Worm (Caenorhabditis elegans) whole organism, L4 larva: ENCODE measurements around the gene arl-1.

ENCODE experiments used
- D1046.2 ChIP-seq: fragments of 200-800 bp; sonication (Bioruptor generic); IDR thresholded peaks from 2 replicates; pipeline ENCODE4 v1.3.6; 2022; ENCODE audit warnings: missing genetic modification characterization, missing compliant biosample characterization
- F10B5.3 ChIP-seq: sonication (generic microtip); optimal IDR thresholded peaks from 2 replicates; lab custom pipeline; 2016; ENCODE audit warnings: mild to moderate bottlenecking, missing genetic modification characterization, missing compliant biosample characterization
- F26F4.8 ChIP-seq: fragments of 200-800 bp; sonication (Bioruptor generic); conservative IDR thresholded peaks from 2 replicates; pipeline ENCODE4 v1.3.6; 2022; ENCODE audit warnings: missing genetic modification characterization, missing compliant biosample characterization
- F37D6.2 ChIP-seq: sonication (generic microtip); optimal IDR thresholded peaks from 2 replicates; lab custom pipeline; 2016; ENCODE audit warnings: mild to moderate bottlenecking, missing genetic modification characterization, missing compliant biosample characterization
- F44E2.7 ChIP-seq: fragments of 200-800 bp; sonication (Bioruptor generic); IDR thresholded peaks from 2 replicates; pipeline ENCODE4 v2.1.2; 2022; ENCODE audit warnings: missing genetic modification characterization, missing compliant biosample characterization
- F49E8.2 ChIP-seq: sonication (generic microtip); optimal IDR thresholded peaks from 2 replicates; lab custom pipeline; 2016; ENCODE audit warnings: missing compliant biosample characterization, mild to moderate bottlenecking, missing genetic modification characterization, borderline replicate concordance
- R02D3.7 ChIP-seq: fragments of 150-350 bp; sonication (generic microtip); optimal IDR thresholded peaks from 3 replicates; lab custom pipeline; 2014; ENCODE audit warnings: missing biosample characterization, missing genetic modification characterization
- Y48G9A.11 ChIP-seq: fragments of 200-800 bp; sonication (Bioruptor generic); IDR thresholded peaks from 2 replicates; pipeline ENCODE4 v1.3.6; 2022; ENCODE audit warnings: missing genetic modification reagents, missing genetic modification characterization, missing compliant biosample characterization
- ZK337.2 ChIP-seq: fragments of 200-800 bp; sonication (Bioruptor generic); IDR thresholded peaks from 2 replicates; pipeline ENCODE4 v1.3.6; 2022; ENCODE audit warnings: missing genetic modification reagents, missing genetic modification characterization, missing compliant biosample characterization
- aly-2 ChIP-seq: sonication (generic microtip); optimal IDR thresholded peaks from 2 replicates; lab custom pipeline; 2018; ENCODE audit warnings: missing biosample characterization, missing genetic modification characterization
- arid-1 ChIP-seq: fragments of 200-800 bp; sonication (Bioruptor generic); conservative IDR thresholded peaks from 2 replicates; pipeline ENCODE4 v1.3.6; 2022; ENCODE audit warnings: missing genetic modification reagents, missing genetic modification characterization, missing compliant biosample characterization
- attf-4 ChIP-seq: sonication (generic microtip); optimal IDR thresholded peaks from 3 replicates; lab custom pipeline; 2017; ENCODE audit warnings: missing biosample characterization, missing genetic modification characterization
- ceh-28 ChIP-seq: fragments of 150-350 bp; optimal IDR thresholded peaks from 2 replicates; lab custom pipeline; 2014; ENCODE audit warnings: missing biosample characterization, missing genetic modification reagents, missing genetic modification characterization
- ceh-44 ChIP-seq: fragments of 200-800 bp; sonication (Bioruptor generic); IDR thresholded peaks from 2 replicates; pipeline ENCODE4 v1.3.6; 2022; ENCODE audit warnings: missing genetic modification reagents, missing genetic modification characterization, missing compliant biosample characterization
- ces-1 ChIP-seq: fragments of 150-350 bp; sonication (generic microtip); optimal IDR thresholded peaks from 4 replicates; lab custom pipeline; 2014; ENCODE audit warnings: missing biosample characterization, missing genetic modification reagents, missing genetic modification characterization
- ctbp-1 ChIP-seq: fragments of 200-800 bp; sonication (Bioruptor generic); IDR thresholded peaks from 2 replicates; pipeline ENCODE4 v1.3.6; 2022; ENCODE audit warnings: missing genetic modification reagents, missing genetic modification characterization, missing compliant biosample characterization
- daf-12 ChIP-seq: fragments of 150-350 bp; optimal IDR thresholded peaks from 2 replicates; lab custom pipeline; 2014; ENCODE audit warnings: missing biosample characterization, missing genetic modification reagents, missing genetic modification characterization
- daf-19 ChIP-seq: fragments of 200-800 bp; sonication (Bioruptor generic); conservative IDR thresholded peaks from 2 replicates; pipeline ENCODE4 v1.3.6; 2022; ENCODE audit warnings: missing genetic modification characterization, missing compliant biosample characterization
- daf-8 ChIP-seq: fragments of 200-800 bp; sonication (Bioruptor generic); IDR thresholded peaks from 2 replicates; pipeline ENCODE4 v1.3.6; 2022; ENCODE audit warnings: missing genetic modification characterization, missing compliant biosample characterization
- dmd-9 ChIP-seq: fragments of 200-800 bp; sonication (Bioruptor generic); IDR thresholded peaks from 2 replicates; pipeline ENCODE4 v1.3.6; 2022; ENCODE audit warnings: missing genetic modification reagents, missing genetic modification characterization, missing compliant biosample characterization
- dpl-1 ChIP-seq: fragments of 150-350 bp; optimal IDR thresholded peaks from 2 replicates; lab custom pipeline; 2014; ENCODE audit warnings: missing biosample characterization, missing genetic modification reagents, missing genetic modification characterization
- egl-27 ChIP-seq: sonication (generic microtip); optimal IDR thresholded peaks from 3 replicates; lab custom pipeline; 2017; ENCODE audit warnings: missing biosample characterization, missing genetic modification reagents, missing genetic modification characterization
- egl-43 ChIP-seq: fragments of 200-800 bp; sonication (Bioruptor generic); IDR thresholded peaks from 2 replicates; pipeline ENCODE4 v1.3.6; 2022; ENCODE audit warnings: missing genetic modification reagents, missing genetic modification characterization, missing compliant biosample characterization
- fos-1 ChIP-seq: fragments of 150-350 bp; optimal IDR thresholded peaks from 2 replicates; lab custom pipeline; 2014; ENCODE audit warnings: missing biosample characterization, missing genetic modification characterization
- hlh-30 ChIP-seq: sonication (generic microtip); optimal IDR thresholded peaks from 2 replicates; lab custom pipeline; 2017; ENCODE audit warnings: antibody characterized with exemption, mild to moderate bottlenecking, missing genetic modification characterization, missing compliant biosample characterization; ENCODE audit not compliant: insufficient read depth
- hmg-1.1 ChIP-seq: fragments of 200-800 bp; sonication (Bioruptor generic); IDR thresholded peaks from 2 replicates; pipeline ENCODE4 v1.3.6; 2022; ENCODE audit warnings: missing genetic modification reagents, missing genetic modification characterization, missing compliant biosample characterization
- lim-7 ChIP-seq: fragments of 200-800 bp; sonication (Bioruptor generic); IDR thresholded peaks from 2 replicates; pipeline ENCODE4 v1.3.6; 2022; ENCODE audit warnings: missing genetic modification characterization, missing compliant biosample characterization
- lin-15B ChIP-seq: fragments of 150-350 bp; sonication (generic microtip); optimal IDR thresholded peaks from 3 replicates; lab custom pipeline; 2014; ENCODE audit warnings: missing biosample characterization, missing genetic modification characterization
- lin-29 ChIP-seq: fragments of 200-800 bp; sonication (Bioruptor generic); IDR thresholded peaks from 2 replicates; pipeline ENCODE4 v1.3.6; 2022; ENCODE audit warnings: missing genetic modification reagents, missing genetic modification characterization, missing compliant biosample characterization
- lsy-2 ChIP-seq, 2 experiments: fragments of 150-350 bp in 1 of 2; sonication (generic microtip) in 1 of 2; optimal IDR thresholded peaks; 2 replicates each; lab custom pipeline; 2014 to 2017; ENCODE audit warnings: missing biosample characterization in 2 of 2, missing genetic modification characterization in 2 of 2
- mep-1 ChIP-seq: fragments of 150-350 bp; sonication (generic microtip); optimal IDR thresholded peaks from 3 replicates; lab custom pipeline; 2014; ENCODE audit warnings: missing biosample characterization, missing genetic modification characterization
- mes-2 ChIP-seq: sonication (generic microtip); optimal IDR thresholded peaks from 2 replicates; lab custom pipeline; 2016; ENCODE audit warnings: missing genotype, mild to moderate bottlenecking, missing genetic modification characterization, missing compliant biosample characterization; ENCODE audit not compliant: poor library complexity, severe bottlenecking
- mxl-2 ChIP-seq: fragments of 200-800 bp; sonication (Bioruptor generic); conservative IDR thresholded peaks from 2 replicates; pipeline ENCODE4 v1.3.6; 2022; ENCODE audit warnings: missing genetic modification reagents, missing genetic modification characterization, missing compliant biosample characterization
- mxl-3 ChIP-seq: fragments of 200-800 bp; sonication (Bioruptor generic); optimal IDR thresholded peaks from 2 replicates; lab custom pipeline; 2018; ENCODE audit warnings: mild to moderate bottlenecking, missing genetic modification characterization, missing compliant biosample characterization
- nhr-10 ChIP-seq: fragments of 150-350 bp; optimal IDR thresholded peaks from 2 replicates; lab custom pipeline; 2014; ENCODE audit warnings: missing biosample characterization, missing genetic modification characterization
- nhr-102 ChIP-seq: sonication (generic microtip); optimal IDR thresholded peaks from 2 replicates; lab custom pipeline; 2016; ENCODE audit warnings: mild to moderate bottlenecking, missing genetic modification characterization, moderate library complexity, missing compliant biosample characterization
- nhr-111 ChIP-seq: fragments of 200-800 bp; sonication (Bioruptor generic); optimal IDR thresholded peaks from 2 replicates; lab custom pipeline; 2018; ENCODE audit warnings: mild to moderate bottlenecking, missing genetic modification characterization, missing compliant biosample characterization
- nhr-237 ChIP-seq: sonication (generic microtip); optimal IDR thresholded peaks from 2 replicates; lab custom pipeline; 2017; ENCODE audit warnings: missing biosample characterization, missing genetic modification characterization
- nhr-48 ChIP-seq: sonication (generic microtip); optimal IDR thresholded peaks from 2 replicates; lab custom pipeline; 2016; ENCODE audit warnings: mild to moderate bottlenecking, missing genetic modification characterization, missing compliant biosample characterization
- nhr-6 ChIP-seq: fragments of 150-350 bp; optimal IDR thresholded peaks from 2 replicates; lab custom pipeline; 2014; ENCODE audit warnings: missing biosample characterization, missing genetic modification characterization
- php-3 ChIP-seq: fragments of 200-800 bp; sonication (Bioruptor generic); IDR thresholded peaks from 2 replicates; pipeline ENCODE4 v1.3.6; 2022; ENCODE audit warnings: missing genetic modification reagents, missing genetic modification characterization, missing compliant biosample characterization
- pqm-1 ChIP-seq: sonication (generic microtip); optimal IDR thresholded peaks from 2 replicates; lab custom pipeline; 2017; ENCODE audit warnings: missing biosample characterization, missing genetic modification characterization
- saeg-2 ChIP-seq: fragments of 200-800 bp; sonication (Bioruptor generic); IDR thresholded peaks from 2 replicates; pipeline ENCODE4 v1.3.6; 2022; ENCODE audit warnings: missing genetic modification reagents, missing genetic modification characterization, missing compliant biosample characterization
- skn-1 ChIP-seq: fragments of 150-350 bp; optimal IDR thresholded peaks from 2 replicates; lab custom pipeline; 2014; ENCODE audit warnings: missing biosample characterization, missing genetic modification characterization
- spr-3 ChIP-seq: fragments of 200-800 bp; sonication (Bioruptor generic); optimal IDR thresholded peaks from 2 replicates; lab custom pipeline; 2018; ENCODE audit warnings: mild to moderate bottlenecking, missing genetic modification characterization, missing compliant biosample characterization
- tag-97 ChIP-seq: fragments of 200-800 bp; sonication (Bioruptor generic); IDR thresholded peaks from 2 replicates; pipeline ENCODE4 v1.3.6; 2022; ENCODE audit warnings: missing genetic modification characterization, missing compliant biosample characterization
- unc-39 ChIP-seq: sonication (generic microtip); optimal IDR thresholded peaks from 2 replicates; lab custom pipeline; 2017; ENCODE audit warnings: missing biosample characterization, missing genetic modification characterization
- zag-1 ChIP-seq: fragments of 150-350 bp; optimal IDR thresholded peaks from 2 replicates; lab custom pipeline; 2014; ENCODE audit warnings: missing biosample characterization, missing genetic modification characterization
- zfp-2 ChIP-seq: sonication (generic microtip); optimal IDR thresholded peaks from 2 replicates; lab custom pipeline; 2016; ENCODE audit warnings: mild to moderate bottlenecking, missing genetic modification characterization, missing compliant biosample characterization
- zip-11 ChIP-seq: fragments of 200-800 bp; sonication (Bioruptor generic); IDR thresholded peaks from 2 replicates; pipeline ENCODE4 v1.3.6; 2022; ENCODE audit warnings: missing genetic modification characterization, missing compliant biosample characterization
- ztf-11 ChIP-seq: fragments of 150-350 bp; optimal IDR thresholded peaks from 2 replicates; lab custom pipeline; 2014; ENCODE audit warnings: missing biosample characterization, missing genetic modification characterization
- ztf-7 ChIP-seq: fragments of 150-350 bp; optimal IDR thresholded peaks from 2 replicates; lab custom pipeline; 2014; ENCODE audit warnings: missing biosample characterization, missing genetic modification characterization

The arl-1 gene

DNA sequence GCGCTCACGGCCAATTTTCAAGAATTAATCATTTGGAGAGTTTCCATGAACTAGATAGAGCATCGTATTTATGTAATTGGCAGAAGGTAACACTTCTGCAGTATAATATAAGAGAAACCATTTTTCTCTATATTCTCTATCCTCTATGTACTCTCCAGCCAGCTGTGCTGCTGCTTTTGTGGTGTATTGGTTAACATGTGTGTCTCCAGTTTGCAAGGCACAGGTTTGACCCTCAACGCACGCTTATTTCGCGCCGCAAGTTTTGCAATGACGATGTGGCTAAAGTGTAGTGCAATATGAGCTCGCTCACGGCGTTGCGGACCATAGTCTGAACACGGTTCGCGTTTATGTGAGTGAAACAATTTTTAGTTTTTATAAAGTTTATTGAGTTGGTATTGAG lies 34.8 kb upstream of the arl-1 start (continued):
- TF ChIP-seq nhr-10 (tag; lab: Kevin White, UChicago) (no peak), saeg-2 (GFP tag; lab: Robert Waterston, UW) (peak; percentile 61; the same call in 1 of the 2 replicates), hlh-30 (tag; lab: Kevin White, UChicago) (peak; percentile 74), mxl-2 (GFP tag; lab: Robert Waterston, UW) (0 out of 2 replicates have a peak, but pooled peaks have one; percentile 65), egl-43 (no peak), zip-11 (GFP tag; lab: Robert Waterston, UW) (peak; percentile 83), egl-27 (tag; lab: Kevin White, UChicago) (no peak), ceh-44 (GFP tag; lab: Robert Waterston, UW) (peak; percentile 70; the same call in 1 of the 2 replicates), zfp-2 (peak; percentile 63), php-3 (GFP tag; lab: Robert Waterston, UW) (no peak; the same call in 1 of the 2 replicates), R02D3.7 (tag; lab: Kevin White, UChicago) (peak; percentile 7), lsy-2 (tag; optimal IDR thresholded peaks at IDR 0.05; lab: Kevin White, UChicago) (no peak), Y48G9A.11 (GFP tag; lab: Robert Waterston, UW) (no peak), ctbp-1 (GFP tag; lab: Robert Waterston, UW) (peak; percentile 87), nhr-237 (no peak), dpl-1 (GFP tag; lab: Kevin White, UChicago) (peak; percentile 41), nhr-111 (GFP tag; lab: Kevin White, UChicago) (peak; percentile 89), ZK337.2 (peak; percentile 79; the same call in 1 of the 2 replicates), pqm-1 (tag; lab: Kevin White, UChicago) (peak; percentile 6), arid-1 (GFP tag; lab: Robert Waterston, UW) (peak; percentile 91), nhr-102 (tag; lab: Kevin White, UChicago) (peak; percentile 54), lin-29 (GFP tag; lab: Robert Waterston, UW) (0 out of 2 replicates have a peak, but pooled peaks have one; percentile 29), spr-3 (peak; percentile 79), fos-1 (no peak), mes-2 (tag; lab: Kevin White, UChicago) (no peak), dmd-9 (GFP tag; lab: Robert Waterston, UW) (0 out of 2 replicates have a peak, but pooled peaks have one; percentile 66), F26F4.8 (GFP tag; lab: Robert Waterston, UW) (peak; percentile 91), unc-39 (tag; lab: Kevin White, UChicago) (no peak), F37D6.2 (tag; lab: Kevin White, UChicago) (peak; percentile 21), ceh-28 (tag; lab: Kevin White, UChicago) (no peak), mxl-3 (GFP tag; lab: Kevin White, UChicago) (peak; percentile 88), nhr-48 (tag; lab: Kevin White, UChicago) (peak; percentile 54), daf-12 (no peak), tag-97 (GFP tag; lab: Robert Waterston, UW) (0 out of 2 replicates have a peak, but pooled peaks have one; percentile 61), ztf-7 (tag; lab: Kevin White, UChicago) (no peak), skn-1 (no peak), lin-15B (tag; lab: Kevin White, UChicago) (no peak), daf-8 (no peak), F49E8.2 (tag; lab: Kevin White, UChicago) (peak; percentile 55), aly-2 (tag; lab: Kevin White, UChicago) (peak; percentile 15), D1046.2 (GFP tag; lab: Robert Waterston, UW) (no peak), F44E2.7 (GFP tag; lab: Robert Waterston, UW) (no peak; the same call in 1 of the 2 replicates), zag-1 (tag; lab: Kevin White, UChicago) (no peak), lim-7 (GFP tag; lab: Robert Waterston, UW) (peak; percentile 98), attf-4 (tag; lab: Kevin White, UChicago) (no peak), ztf-11 (tag; lab: Kevin White, UChicago) (no peak), hmg-1.1 (GFP tag; lab: Robert Waterston, UW) (no peak; the same call in none of the 2 replicates), ces-1 (GFP tag; lab: Kevin White, UChicago) (no peak), F10B5.3 (tag; lab: Kevin White, UChicago) (no peak), nhr-6 (tag; lab: Kevin White, UChicago) (peak; percentile 84), daf-19 (GFP tag; lab: Robert Waterston, UW) (peak; percentile 84), mep-1 (tag; lab: Kevin White, UChicago) (no peak)
